Worm (Caenorhabditis elegans): ENCODE measurements around the gene cpr-1.

DNA sequence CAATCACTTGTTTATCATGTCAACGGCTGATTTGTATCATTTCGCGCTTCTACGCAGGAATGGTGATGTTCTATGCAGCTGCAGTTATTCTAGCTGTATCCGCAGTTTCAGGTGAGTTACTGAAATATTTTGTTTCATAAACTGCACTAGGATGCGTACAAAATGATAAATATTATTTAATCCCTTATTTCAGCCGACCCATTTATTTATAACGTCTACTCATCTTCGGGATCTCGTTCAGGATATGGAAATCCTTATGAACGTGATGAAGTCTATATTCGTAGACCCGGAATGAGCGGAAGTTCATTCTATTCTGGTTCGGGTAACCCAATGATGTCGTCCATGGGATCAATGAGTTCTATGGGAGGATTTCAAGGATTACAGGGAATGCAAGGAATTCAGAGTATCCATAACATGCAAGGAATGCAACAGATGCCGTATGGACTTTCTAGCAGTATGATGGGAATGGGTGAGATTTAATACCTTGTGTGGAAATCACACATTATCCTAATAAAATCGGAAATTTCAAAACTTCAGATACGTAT is 46.2 kb upstream of the cpr-1 start, which contains the start of gene F58H1.2:
- TF ChIP-seq W03F9.2 (tag; optimal IDR thresholded peaks at IDR 0.05) (no peak), him-1 (tag; optimal IDR thresholded peaks at IDR 0.05) (no peak)

Data from whole organism, L4/young adult.